Fruit fly (Drosophila melanogaster) whole organism, embryonic: Measurements from ENCODE around the gene hng2.

Source experiments
- Asciz ChIP-seq: fragments of 200-800 bp; sonication (Bioruptor generic); optimal IDR thresholded peaks from 2 replicates; lab custom pipeline; 2017; ENCODE audit warnings: missing biosample characterization, mild to moderate bottlenecking, missing genetic modification characterization, missing genetic modification reagents
- B-H2 ChIP-seq: fragments of 200-800 bp; sonication (Bioruptor generic); optimal IDR thresholded peaks from 2 replicates; lab custom pipeline; 2018; ENCODE audit warnings: missing biosample characterization, mild to moderate bottlenecking, missing genetic modification characterization
- CG10321 ChIP-seq: fragments of 200-800 bp; sonication (Bioruptor generic); IDR thresholded peaks from 2 replicates; pipeline ENCODE4 v1.3.6; 2022; ENCODE audit warnings: missing biosample characterization, missing genetic modification characterization
- CG10366 ChIP-seq: fragments of 200-800 bp; sonication (Bioruptor generic); IDR thresholded peaks from 2 replicates; pipeline ENCODE4 v1.3.6; 2022; ENCODE audit warnings: missing biosample characterization, missing genetic modification characterization
- CG11247 ChIP-seq: fragments of 200-800 bp; sonication (Bioruptor generic); IDR thresholded peaks from 2 replicates; pipeline ENCODE4 v1.3.6; 2022; ENCODE audit warnings: missing biosample characterization, missing genetic modification characterization
- CG12219 ChIP-seq: fragments of 200-800 bp; sonication (Bioruptor generic); optimal IDR thresholded peaks from 3 replicates; lab custom pipeline; 2018; ENCODE audit warnings: missing biosample characterization, mild to moderate bottlenecking, missing genetic modification characterization
- CG12744 ChIP-seq: fragments of 200-800 bp; sonication (Bioruptor generic); optimal IDR thresholded peaks from 2 replicates; lab custom pipeline; 2016; ENCODE audit warnings: missing biosample characterization, missing genetic modification characterization
- CG13287 ChIP-seq: fragments of 200-800 bp; sonication (Bioruptor generic); IDR thresholded peaks from 2 replicates; pipeline ENCODE4 v1.3.6; 2022; ENCODE audit warnings: missing biosample characterization, missing genetic modification characterization; ENCODE audit not compliant: partially characterized antibody
- CG14441 ChIP-seq: fragments of 200-800 bp; sonication (Bioruptor generic); IDR thresholded peaks from 2 replicates; pipeline ENCODE4 v1.3.6; 2022; ENCODE audit warnings: missing biosample characterization, missing genetic modification characterization
- CG1603 ChIP-seq: fragments of 200-800 bp; sonication (Bioruptor generic); optimal IDR thresholded peaks from 2 replicates; lab custom pipeline; 2019; ENCODE audit warnings: missing biosample characterization, mild to moderate bottlenecking, missing genetic modification characterization, moderate library complexity
- CG1647 ChIP-seq: fragments of 200-800 bp; sonication (Bioruptor generic); optimal IDR thresholded peaks from 3 replicates; lab custom pipeline; 2016; ENCODE audit warnings: missing biosample characterization, missing genetic modification characterization
- CG17912 ChIP-seq: fragments of 200-800 bp; sonication (Bioruptor generic); optimal IDR thresholded peaks from 2 replicates; lab custom pipeline; 2018; ENCODE audit warnings: missing biosample characterization, mild to moderate bottlenecking, missing genetic modification characterization
- CG2116 ChIP-seq: fragments of 200-800 bp; sonication (Bioruptor generic); optimal IDR thresholded peaks from 3 replicates; lab custom pipeline; 2018; ENCODE audit warnings: missing biosample characterization, mild to moderate bottlenecking, missing genetic modification characterization
- CG2678 ChIP-seq: fragments of 200-800 bp; sonication (Bioruptor generic); optimal IDR thresholded peaks from 3 replicates; lab custom pipeline; 2019; ENCODE audit warnings: missing biosample characterization, mild to moderate bottlenecking, missing genetic modification characterization, moderate library complexity
- CG31224 ChIP-seq: fragments of 200-800 bp; sonication (Bioruptor generic); IDR thresholded peaks from 2 replicates; pipeline ENCODE4 v1.3.6; 2022; ENCODE audit warnings: missing biosample characterization, missing genetic modification characterization
- CG3281 ChIP-seq: fragments of 200-800 bp; sonication (Bioruptor generic); optimal IDR thresholded peaks from 3 replicates; lab custom pipeline; 2017; ENCODE audit warnings: missing biosample characterization, mild to moderate bottlenecking, missing genetic modification characterization
- CG33213 ChIP-seq: fragments of 200-800 bp; sonication (Bioruptor generic); optimal IDR thresholded peaks from 3 replicates; lab custom pipeline; 2016; ENCODE audit warnings: missing biosample characterization, missing genetic modification characterization
- CG34224 ChIP-seq: fragments of 200-800 bp; sonication (Bioruptor generic); IDR thresholded peaks from 3 replicates; pipeline ENCODE4 v1.3.6; 2022; ENCODE audit warnings: missing biosample characterization, missing genetic modification characterization; ENCODE audit not compliant: partially characterized antibody
- CG3838 ChIP-seq: fragments of 200-800 bp; sonication (Bioruptor generic); optimal IDR thresholded peaks from 3 replicates; lab custom pipeline; 2016; ENCODE audit warnings: missing biosample characterization, missing genetic modification characterization
- CG7271 ChIP-seq: fragments of 200-800 bp; sonication (Bioruptor generic); optimal IDR thresholded peaks from 2 replicates; lab custom pipeline; 2018; ENCODE audit warnings: missing biosample characterization, mild to moderate bottlenecking, missing genetic modification characterization, moderate library complexity
- Ets65A ChIP-seq: fragments of 200-800 bp; sonication (Bioruptor generic); peaks from one replicate; lab custom pipeline; 2016; ENCODE audit warnings: missing biosample characterization, missing genetic modification characterization
- Fer1 ChIP-seq: fragments of 200-800 bp; sonication (Bioruptor generic); optimal IDR thresholded peaks from 2 replicates; lab custom pipeline; 2017; ENCODE audit warnings: missing biosample characterization, mild to moderate bottlenecking, missing genetic modification characterization
- Fer2 ChIP-seq: fragments of 200-800 bp; sonication (Bioruptor generic); optimal IDR thresholded peaks from 2 replicates; lab custom pipeline; 2018; ENCODE audit warnings: missing biosample characterization, mild to moderate bottlenecking, missing genetic modification characterization, moderate library complexity
- HmgZ ChIP-seq: fragments of 200-800 bp; sonication (Bioruptor generic); optimal IDR thresholded peaks from 2 replicates; lab custom pipeline; 2018; ENCODE audit warnings: missing biosample characterization, mild to moderate bottlenecking, missing genetic modification characterization
- Kr ChIP-seq: fragments of 200-800 bp; sonication (Bioruptor generic); optimal IDR thresholded peaks from 2 replicates; lab custom pipeline; 2017; ENCODE audit warnings: missing biosample characterization, mild to moderate bottlenecking, missing genetic modification characterization
- MBD-R2 ChIP-seq: fragments of 200-800 bp; sonication (Bioruptor generic); IDR thresholded peaks from 2 replicates; pipeline ENCODE4 v1.3.6; 2022; ENCODE audit warnings: missing biosample characterization, missing genetic modification characterization
- NfI ChIP-seq: fragments of 200-800 bp; sonication (Bioruptor generic); optimal IDR thresholded peaks from 3 replicates; lab custom pipeline; 2018; ENCODE audit warnings: missing biosample characterization, mild to moderate bottlenecking, missing genetic modification characterization, moderate library complexity
- Rfx ChIP-seq: fragments of 200-800 bp; sonication (Bioruptor generic); IDR thresholded peaks from 2 replicates; pipeline ENCODE4 v1.3.6; 2022; ENCODE audit warnings: missing biosample characterization, missing genetic modification characterization
- Xbp1 ChIP-seq: fragments of 200-800 bp; sonication (Bioruptor generic); optimal IDR thresholded peaks from 3 replicates; lab custom pipeline; 2016; ENCODE audit warnings: missing biosample characterization, mild to moderate bottlenecking, missing genetic modification characterization
- aop ChIP-seq: fragments of 200-800 bp; sonication (Bioruptor generic); IDR thresholded peaks from 2 replicates; pipeline ENCODE4 v1.3.6; 2022; ENCODE audit warnings: missing biosample characterization, missing genetic modification characterization
- cato ChIP-seq: fragments of 200-800 bp; sonication (Bioruptor generic); optimal IDR thresholded peaks from 2 replicates; lab custom pipeline; 2016; ENCODE audit warnings: missing biosample characterization, missing genetic modification characterization, borderline replicate concordance
- chn ChIP-seq: fragments of 200-800 bp; sonication (Bioruptor generic); optimal IDR thresholded peaks from 2 replicates; lab custom pipeline; 2016; ENCODE audit warnings: missing biosample characterization, missing genetic modification characterization
- disco-r ChIP-seq: fragments of 200-800 bp; sonication (Bioruptor generic); optimal IDR thresholded peaks from 2 replicates; lab custom pipeline; 2016; ENCODE audit warnings: missing biosample characterization, missing genetic modification characterization
- dysf ChIP-seq: fragments of 200-800 bp; sonication (Bioruptor generic); IDR thresholded peaks from 3 replicates; pipeline ENCODE4 v1.3.6; 2022; ENCODE audit warnings: missing biosample characterization, missing genetic modification characterization
- fu2 ChIP-seq: fragments of 200-800 bp; sonication (Bioruptor generic); optimal IDR thresholded peaks from 2 replicates; lab custom pipeline; 2016; ENCODE audit warnings: missing biosample characterization, missing genetic modification characterization
- grau ChIP-seq: fragments of 200-800 bp; optimal IDR thresholded peaks from 3 replicates; lab custom pipeline; 2019; ENCODE audit warnings: missing biosample characterization, mild to moderate bottlenecking, missing genetic modification characterization, moderate library complexity
- hth ChIP-seq: fragments of >200 bp; optimal IDR thresholded peaks from 2 replicates; lab custom pipeline; 2017; ENCODE audit warnings: inconsistent platforms
- kah ChIP-seq: fragments of 200-800 bp; sonication (Bioruptor generic); optimal IDR thresholded peaks from 2 replicates; lab custom pipeline; 2018; ENCODE audit warnings: missing biosample characterization, mild to moderate bottlenecking, missing genetic modification characterization
- klu ChIP-seq: fragments of 200-800 bp; sonication (Bioruptor generic); IDR thresholded peaks from 2 replicates; pipeline ENCODE4 v1.3.6; 2022; ENCODE audit warnings: missing biosample characterization, missing genetic modification characterization
- lmd ChIP-seq: fragments of 200-800 bp; sonication (Bioruptor generic); IDR thresholded peaks from 2 replicates; pipeline ENCODE4 v1.3.6; 2022; ENCODE audit warnings: missing biosample characterization, missing genetic modification characterization
- nerfin-1 ChIP-seq: fragments of 200-800 bp; sonication (Bioruptor generic); optimal IDR thresholded peaks from 3 replicates; lab custom pipeline; 2019; ENCODE audit warnings: missing biosample characterization, mild to moderate bottlenecking, missing genetic modification characterization, moderate library complexity
- peb ChIP-seq: fragments of 200-800 bp; sonication (Bioruptor generic); IDR thresholded peaks from 2 replicates; pipeline ENCODE4 v1.3.6; 2022; ENCODE audit warnings: missing biosample characterization, missing genetic modification characterization
- pfk ChIP-seq: fragments of 200-800 bp; sonication (Bioruptor generic); optimal IDR thresholded peaks from 2 replicates; lab custom pipeline; 2018; ENCODE audit warnings: missing biosample characterization, mild to moderate bottlenecking, missing genetic modification characterization, moderate library complexity
- psq ChIP-seq: fragments of 200-800 bp; sonication (Bioruptor generic); optimal IDR thresholded peaks from 2 replicates; lab custom pipeline; 2017; ENCODE audit warnings: missing biosample characterization, missing genetic modification characterization
- repo ChIP-seq: fragments of 200-800 bp; sonication (Bioruptor generic); optimal IDR thresholded peaks from 2 replicates; lab custom pipeline; 2016; ENCODE audit warnings: missing biosample characterization, missing genetic modification characterization
- ssp ChIP-seq: fragments of 200-800 bp; sonication (Bioruptor generic); IDR thresholded peaks from 2 replicates; pipeline ENCODE4 v1.3.6; 2022; ENCODE audit warnings: missing biosample characterization, missing genetic modification characterization
- stc ChIP-seq: fragments of 200-800 bp; sonication (Bioruptor generic); IDR thresholded peaks from 2 replicates; pipeline ENCODE4 v1.3.6; 2022; ENCODE audit warnings: missing biosample characterization, missing genetic modification characterization
- ttk ChIP-seq: fragments of 200-800 bp; sonication (Bioruptor generic); IDR thresholded peaks from 2 replicates; pipeline ENCODE4 v2.1.2; 2022; ENCODE audit warnings: missing biosample characterization, missing genetic modification characterization
- wor ChIP-seq: fragments of 200-800 bp; sonication (Bioruptor generic); IDR thresholded peaks from 2 replicates; pipeline ENCODE4 v1.3.6; 2022; ENCODE audit warnings: missing biosample characterization, missing genetic modification characterization

hng2 gene

DNA sequence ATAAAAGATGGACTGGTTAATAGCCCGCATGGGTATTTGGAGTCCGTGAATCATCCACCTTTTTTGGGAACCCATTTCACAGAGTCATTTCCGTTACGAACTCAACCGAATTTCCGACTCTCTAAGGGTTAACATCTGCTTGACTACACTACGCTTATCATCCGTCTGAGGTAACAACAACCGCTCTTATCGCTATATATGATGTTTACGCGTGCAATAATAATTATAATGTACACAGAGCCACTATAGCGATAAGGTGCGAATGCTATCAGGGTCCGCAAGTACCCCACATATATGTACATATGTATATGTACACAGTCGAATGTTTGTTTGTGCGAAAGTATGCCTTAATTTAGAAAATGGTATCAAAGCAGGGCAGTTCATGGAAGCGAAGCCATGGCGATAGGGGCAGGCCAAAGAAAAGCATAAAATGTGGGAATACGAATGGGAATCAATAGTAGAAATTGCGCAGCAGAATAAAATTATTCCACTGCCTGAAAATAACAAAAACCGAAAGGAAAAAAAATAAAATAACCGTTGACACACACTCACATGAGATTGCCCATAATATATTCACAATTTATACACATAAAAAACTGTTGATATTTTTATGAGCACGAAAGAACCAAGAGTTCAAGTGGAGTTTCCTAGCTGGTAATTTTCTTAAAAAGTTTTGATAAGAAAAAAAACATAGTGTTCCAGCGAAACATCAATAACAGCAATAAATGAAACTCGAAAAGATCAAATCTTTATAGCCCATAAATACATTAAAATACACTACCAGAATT lies 4.5 kb downstream of the hng2 start (continued):
- TF ChIP-seq HmgZ (peak; percentile 97), disco-r (GFP tag; lab: Kevin White, UChicago) (peak; percentile 80), CG11247 (GFP tag; lab: Robert Waterston, UW) (peak; percentile 35; the same call in 1 of the 2 replicates), stc (peak; percentile 64), grau (tag; lab: Kevin White, UChicago) (peak; percentile 57), CG34224 (GFP tag; lab: Robert Waterston, UW) (no peak), Fer1 (GFP tag; lab: Kevin White, UChicago) (peak; percentile 95), CG31224 (GFP tag; lab: Robert Waterston, UW) (peak; percentile 64), B-H2 (GFP tag; lab: Kevin White, UChicago) (peak; percentile 93), Fer2 (tag; lab: Kevin White, UChicago) (peak; percentile 76), CG7271 (tag; lab: Kevin White, UChicago) (no peak), aop (peak; percentile 59; the same call in 1 of the 2 replicates), MBD-R2 (peak; percentile 47; the same call in 1 of the 2 replicates), fu2 (peak; percentile 14), CG17912 (peak; percentile 98), hth (lab: Kevin White, UChicago) (no peak), Asciz (peak; percentile 94), CG2678 (tag; lab: Kevin White, UChicago) (peak; percentile 82), CG10366 (GFP tag; lab: Robert Waterston, UW) (peak; percentile 53; the same call in 1 of the 2 replicates), peb (peak; percentile 43; the same call in 1 of the 2 replicates), kah (GFP tag; lab: Kevin White, UChicago) (peak; percentile 78), klu (GFP tag; lab: Robert Waterston, UW) (peak; percentile 31; the same call in 1 of the 2 replicates), CG13287 (no peak; the same call in 1 of the 2 replicates), Ets65A (peak; percentile 74), psq (GFP tag; lab: Kevin White, UChicago) (peak; percentile 71), wor (GFP tag; lab: Robert Waterston, UW) (0 out of 2 replicates have a peak, but pooled peaks have one; percentile 11), CG1603 (tag; lab: Kevin White, UChicago) (peak; percentile 93), Rfx (GFP tag; lab: Robert Waterston, UW) (peak; percentile 74), CG2116 (GFP tag; lab: Kevin White, UChicago) (peak; percentile 52), pfk (GFP tag; lab: Kevin White, UChicago) (peak; percentile 87), Kr (GFP tag; lab: Kevin White, UChicago) (peak; percentile 95), Xbp1 (GFP tag; lab: Kevin White, UChicago) (peak; percentile 23), CG3281 (GFP tag; lab: Kevin White, UChicago) (peak; percentile 70), CG10321 (GFP tag; lab: Robert Waterston, UW) (peak; percentile 54; the same call in 1 of the 2 replicates), CG12744 (GFP tag; lab: Kevin White, UChicago) (peak; percentile 73), ttk (GFP tag; lab: Robert Waterston, UW) (no peak; the same call in 1 of the 2 replicates), cato (GFP tag; lab: Kevin White, UChicago) (no peak), repo (GFP tag; lab: Kevin White, UChicago) (peak; percentile 65), CG12219 (GFP tag; lab: Kevin White, UChicago) (peak; percentile 90), ssp (GFP tag; lab: Robert Waterston, UW) (no peak), nerfin-1 (tag; lab: Kevin White, UChicago) (peak; percentile 85), lmd (peak; percentile 64; the same call in 1 of the 2 replicates), dysf (GFP tag; lab: Robert Waterston, UW) (peak; percentile 36; the same call in 2 of the 3 replicates), CG33213 (GFP tag; lab: Kevin White, UChicago) (peak; percentile 84), CG14441 (GFP tag; lab: Robert Waterston, UW) (peak; percentile 66), CG3838 (GFP tag; lab: Kevin White, UChicago) (peak; percentile 81), NfI (GFP tag; lab: Kevin White, UChicago) (peak; percentile 79), chn (GFP tag; lab: Kevin White, UChicago) (peak; percentile 38), CG1647 (peak; percentile 73)
